Worm (Caenorhabditis elegans): ENCODE data around the gene M106.2.
A peak's percentile ranks its signal among the peaks of the same experiment; 100 is the strongest.

M106.2 gene

ce11 chrII:10808708-10809343 is 41.0 kb downstream of the M106.2 start, which contains the start of gene R06F6.14:
Gene R06F6.14, plus strand, starts transcription at chrII:10809293.
- TF ChIP-seq pax-1 (tag; optimal IDR thresholded peaks at IDR 0.05) (no peak), unc-86 (tag; optimal IDR thresholded peaks at IDR 0.05) (no peak), nhr-11 (tag; optimal IDR thresholded peaks at IDR 0.05) (no peak), ceh-45 (GFP tag; IDR thresholded peaks at IDR 0.05) (no peak), ceh-24 (tag; optimal IDR thresholded peaks at IDR 0.05) (no peak)

ce11 chrII:10805437-10805836 is 44.4 kb downstream of the M106.2 start, which contains the start of gene ceh-62:
Gene ceh-62, plus strand, starts transcription at chrII:10805737.
- TF ChIP-seq hlh-8 (tag; optimal IDR thresholded peaks at IDR 0.05) (no peak), pha-2 (tag; optimal IDR thresholded peaks at IDR 0.05) (no peak), hlh-15 (tag; optimal IDR thresholded peaks at IDR 0.05) (no peak), ceh-2 (tag; optimal IDR thresholded peaks at IDR 0.05) (no peak), ceh-30 (tag; optimal IDR thresholded peaks at IDR 0.05) (no peak), che-1 (tag; optimal IDR thresholded peaks at IDR 0.05) (no peak), F13H6.1 (tag; optimal IDR thresholded peaks at IDR 0.05) (no peak), zip-5 (tag; optimal IDR thresholded peaks at IDR 0.05) (no peak), pros-1 (tag; optimal IDR thresholded peaks at IDR 0.05) (no peak), lim-6 (tag; optimal IDR thresholded peaks at IDR 0.05) (no peak), rnt-1 (tag; optimal IDR thresholded peaks at IDR 0.05) (no peak), pax-1 (tag; optimal IDR thresholded peaks at IDR 0.05) (no peak), nhr-11 (tag; optimal IDR thresholded peaks at IDR 0.05) (no peak), C08G9.2 (tag; optimal IDR thresholded peaks at IDR 0.05) (no peak), pqm-1 (tag; optimal IDR thresholded peaks at IDR 0.05) (no peak), odd-2 (tag; optimal IDR thresholded peaks at IDR 0.05) (no peak), tbx-7 (tag; optimal IDR thresholded peaks at IDR 0.05) (no peak), elt-4 (tag; optimal IDR thresholded peaks at IDR 0.05) (no peak), ama-1 (optimal IDR thresholded peaks at IDR 0.05) (no peak)

DNA sequence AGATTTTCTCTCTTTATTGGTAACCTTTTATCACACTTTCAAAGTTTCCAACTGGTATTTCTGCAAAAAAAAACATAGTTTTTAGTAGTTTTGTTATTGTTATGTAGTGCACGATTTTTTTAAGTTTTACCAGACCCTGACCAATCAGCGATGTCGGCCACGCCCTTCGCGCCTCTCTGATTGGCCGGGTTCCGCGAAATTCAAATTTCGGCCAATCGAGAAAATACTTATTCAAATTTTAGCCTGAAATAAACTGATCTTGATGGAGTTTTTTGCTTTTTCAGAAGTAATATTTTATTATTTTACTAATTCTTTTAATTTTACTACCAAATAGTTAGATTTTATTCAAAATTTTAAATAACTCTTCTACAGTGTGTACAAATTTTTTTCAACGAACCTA is 44.9 kb downstream of the M106.2 start:
- TF ChIP-seq ceh-18 (tag; optimal IDR thresholded peaks at IDR 0.05) = no peak
- TF ChIP-seq ama-1 (optimal IDR thresholded peaks at IDR 0.05) = no peak
- no peak for TF ChIP-seq hlh-30 (tag; optimal IDR thresholded peaks at IDR 0.05; ENCODE audit: insufficient read depth)
- TF ChIP-seq madf-2 (tag; optimal IDR thresholded peaks at IDR 0.05) = no peak
- no peak for TF ChIP-seq nhr-11 (tag; optimal IDR thresholded peaks at IDR 0.05)
- TF ChIP-seq nfya-1 (tag; optimal IDR thresholded peaks at IDR 0.05) = peak; percentile 83
- no peak for TF ChIP-seq mec-3 (tag; optimal IDR thresholded peaks at IDR 0.05; ENCODE audit: borderline replicate concordance)

DNA sequence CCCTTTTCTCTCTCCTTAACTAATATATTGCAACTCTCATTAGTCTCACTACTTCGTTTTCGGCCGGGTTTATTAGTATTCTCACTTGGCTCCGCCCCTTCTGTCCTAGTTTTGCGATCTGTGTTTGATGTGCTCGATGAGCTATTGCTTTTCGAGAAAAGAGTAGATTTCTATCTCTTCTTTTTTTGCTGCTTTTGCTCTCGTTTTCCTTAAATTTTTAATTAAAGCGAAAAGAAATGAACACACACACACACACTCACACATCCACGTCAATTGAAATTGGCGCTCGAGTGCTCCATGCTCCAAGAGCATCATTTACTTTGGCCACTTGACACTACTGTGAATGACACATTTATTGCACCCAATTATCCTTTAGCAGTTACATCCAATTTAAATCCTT is 45.4 kb downstream of the M106.2 start:
- TF ChIP-seq sox-2 (GFP tag; IDR thresholded peaks at IDR 0.05) (no peak), sdc-2 (tag; optimal IDR thresholded peaks at IDR 0.05) (no peak), pax-1 (tag; optimal IDR thresholded peaks at IDR 0.05) (no peak), ceh-14 (tag; optimal IDR thresholded peaks at IDR 0.05) (peak; percentile 14), fkh-10 (GFP tag; optimal IDR thresholded peaks at IDR 0.05) (no peak), ceh-6 (GFP tag; optimal IDR thresholded peaks at IDR 0.05) (no peak), lin-11 (tag; optimal IDR thresholded peaks at IDR 0.05) (no peak), ceh-18 (tag; optimal IDR thresholded peaks at IDR 0.05) (no peak), unc-42 (tag; optimal IDR thresholded peaks at IDR 0.05) (peak; percentile 8), lim-6 (tag; optimal IDR thresholded peaks at IDR 0.05) (peak; percentile 61), fax-1 (tag; optimal IDR thresholded peaks at IDR 0.05) (no peak), pha-4 (tag; optimal IDR thresholded peaks at IDR 0.05) (no peak), unc-3 (GFP tag; conservative IDR thresholded peaks at IDR 0.05) (no peak), unc-3 (tag; optimal IDR thresholded peaks at IDR 0.05) (no peak), sox-4 (tag; optimal IDR thresholded peaks at IDR 0.05) (no peak), ceh-31 (tag; optimal IDR thresholded peaks at IDR 0.05) (no peak), nhr-232 (tag; optimal IDR thresholded peaks at IDR 0.05) (no peak), Y22D7AL.16 (tag; optimal IDR thresholded peaks at IDR 0.05) (no peak), tbx-7 (tag; optimal IDR thresholded peaks at IDR 0.05) (no peak)
